Fruit fly (Drosophila melanogaster): ENCODE results near the gene Yod1.
A peak's percentile ranks its signal among the peaks of the same experiment; 100 is the strongest.

DNA sequence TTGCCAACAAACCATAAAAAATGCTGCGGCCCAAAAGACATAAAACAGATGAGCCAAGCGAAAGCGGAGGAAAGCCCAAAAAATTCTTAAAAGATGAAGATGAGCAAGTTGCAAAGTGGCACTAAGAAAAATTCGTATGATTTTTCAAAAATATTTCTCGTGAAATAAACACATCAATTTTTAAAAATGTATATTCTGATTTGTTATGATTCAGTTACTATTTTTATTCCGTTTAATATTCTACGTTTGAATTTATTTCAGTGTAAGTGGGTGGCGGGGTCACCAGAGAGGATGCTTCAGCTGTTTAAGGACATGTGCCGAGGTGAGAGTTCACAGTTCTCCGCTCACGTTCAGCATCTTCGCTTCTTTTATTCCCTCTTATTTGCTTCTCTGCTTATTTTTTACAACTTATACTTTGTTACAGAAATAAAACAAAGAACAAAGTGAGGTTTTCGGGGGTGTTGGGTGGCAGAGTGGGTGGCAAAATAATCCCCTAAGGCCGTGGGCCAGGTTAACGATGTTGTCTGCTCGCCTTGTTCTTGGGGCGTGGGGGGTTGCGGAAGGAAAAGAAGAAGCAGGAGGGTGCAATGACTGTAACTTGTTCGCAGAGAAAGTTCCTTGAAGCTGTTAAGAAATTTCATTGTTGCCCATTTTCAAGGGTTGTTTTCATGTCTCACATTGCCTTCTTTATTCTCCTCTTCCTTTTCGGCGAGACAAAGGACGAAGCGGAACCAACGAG, 48.8 kb downstream of the Yod1 start:
- TF ChIP-seq gro (GFP tag; optimal IDR thresholded peaks at IDR 0.05), result no peak
- TF ChIP-seq CG15269 (tag; optimal IDR thresholded peaks at IDR 0.05), result peak; percentile 56
- no peak for TF ChIP-seq CG5180 (GFP tag; optimal IDR thresholded peaks at IDR 0.05)
- TF ChIP-seq bsh (GFP tag; optimal IDR thresholded peaks at IDR 0.05), result peak in 1 of 2 experiments; percentile 52
- TF ChIP-seq Oaz (GFP tag; IDR thresholded peaks at IDR 0.05), result no peak

Measured in whole organism, embryonic.